Worm (Caenorhabditis elegans): ENCODE results near the gene Y17G9B.2.

DNA sequence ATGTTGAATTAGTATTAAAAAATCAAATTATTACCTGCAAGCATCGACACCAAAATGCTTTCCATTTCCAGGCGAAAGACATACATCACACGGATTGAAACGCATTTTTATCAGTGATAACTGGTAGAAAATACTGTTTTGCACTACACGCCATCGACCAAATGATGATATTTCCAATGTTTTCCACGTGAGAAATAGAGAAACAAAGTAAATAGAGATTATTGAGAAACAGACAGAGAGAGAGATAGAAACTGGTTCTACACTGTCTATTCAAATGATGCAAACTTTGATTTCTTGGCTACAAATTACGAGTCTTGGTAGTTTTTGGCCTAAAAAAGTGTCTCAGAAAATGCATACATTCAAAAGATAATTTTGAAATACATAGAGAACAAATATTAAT, 24.4 kb downstream of the Y17G9B.2 start, which contains the start of gene nhr-104:
- TF ChIP-seq nhr-120 (GFP tag; IDR thresholded peaks at IDR 0.05) (no peak), aptf-2 (GFP tag; conservative IDR thresholded peaks at IDR 0.05) (no peak), pha-4 (tag; optimal IDR thresholded peaks at IDR 0.05) (peak; percentile 56), repo-1 (tag; optimal IDR thresholded peaks at IDR 0.05) (no peak), nhr-90 (tag; optimal IDR thresholded peaks at IDR 0.05) (no peak), egl-44 (GFP tag; IDR thresholded peaks at IDR 0.05) (no peak), pbrm-1 (GFP tag; IDR thresholded peaks at IDR 0.05) (no peak)

Measured in whole organism, young adult.